Fruit fly (Drosophila melanogaster): ENCODE data around the gene CG8833.

CG8833 gene

dm6 chr3L:13925117-13925726 lies 3.6 kb downstream of the CG8833 start, which contains the start of gene Rgl (continued):
- peak; percentile 66 for TF ChIP-seq CG10543 (GFP tag; optimal IDR thresholded peaks at IDR 0.05)
- no peak for TF ChIP-seq vnd (GFP tag; IDR thresholded peaks at IDR 0.05; ENCODE audit: partially characterized antibody)
- TF ChIP-seq CG13287 (GFP tag; IDR thresholded peaks at IDR 0.05; ENCODE audit: partially characterized antibody): peak; percentile 51
- TF ChIP-seq CG5953 (GFP tag; IDR thresholded peaks at IDR 0.05): no peak
- TF ChIP-seq CG3407 (GFP tag; optimal IDR thresholded peaks at IDR 0.05): no peak
- no peak for TF ChIP-seq CG11085 (GFP tag; IDR thresholded peaks at IDR 0.05)
- no peak for TF ChIP-seq CG4328 (GFP tag; optimal IDR thresholded peaks at IDR 0.05)
- TF ChIP-seq Optix (GFP tag; IDR thresholded peaks at IDR 0.05): no peak
- TF ChIP-seq Oli (tag; optimal IDR thresholded peaks at IDR 0.05): no peak
- no peak for TF ChIP-seq CG8765 (GFP tag; IDR thresholded peaks at IDR 0.05)
- no peak for TF ChIP-seq Fer1 (GFP tag; optimal IDR thresholded peaks at IDR 0.05)
- TF ChIP-seq Gug (GFP tag; IDR thresholded peaks at IDR 0.05): no peak
- TF ChIP-seq CG12942 (GFP tag; optimal IDR thresholded peaks at IDR 0.05): no peak
- no peak for TF ChIP-seq CG4820 (GFP tag; optimal IDR thresholded peaks at IDR 0.05)
- no peak for TF ChIP-seq CG14050 (GFP tag; IDR thresholded peaks at IDR 0.05)
- TF ChIP-seq Hey (tag; optimal IDR thresholded peaks at IDR 0.05): no peak
- no peak for TF ChIP-seq CG4404 (GFP tag; IDR thresholded peaks at IDR 0.05)
- no peak for TF ChIP-seq lbe (GFP tag; optimal IDR thresholded peaks at IDR 0.05)
- 0 out of 2 replicates have a peak, but pooled peaks have one; percentile 24 for TF ChIP-seq Awh (GFP tag; IDR thresholded peaks at IDR 0.05)
- TF ChIP-seq CG7963 (GFP tag; IDR thresholded peaks at IDR 0.05; ENCODE audit: partially characterized antibody): no peak
- no peak for TF ChIP-seq pan (optimal IDR thresholded peaks at IDR 0.05)
- TF ChIP-seq pan (GFP tag; optimal IDR thresholded peaks at IDR 0.05 in 1 of 2, IDR thresholded peaks at IDR 0.05 in 1 of 2): no peak
- TF ChIP-seq Nf-YB (GFP tag; optimal IDR thresholded peaks at IDR 0.05): no peak
- no peak for TF ChIP-seq CkIIα-i1 (GFP tag; IDR thresholded peaks at IDR 0.05)
- no peak for TF ChIP-seq lmd (GFP tag; IDR thresholded peaks at IDR 0.05)
- TF ChIP-seq CG8290 (GFP tag; optimal IDR thresholded peaks at IDR 0.05): no peak
- no peak for TF ChIP-seq CG8290 (tag; optimal IDR thresholded peaks at IDR 0.05)
- TF ChIP-seq CG8388 (GFP tag; optimal IDR thresholded peaks at IDR 0.05): no peak
- no peak for TF ChIP-seq CG4854 (GFP tag; optimal IDR thresholded peaks at IDR 0.05)
- TF ChIP-seq CG4617 (GFP tag; optimal IDR thresholded peaks at IDR 0.05; ENCODE audit: borderline replicate concordance): no peak
- TF ChIP-seq bcd (GFP tag; optimal IDR thresholded peaks at IDR 0.05): no peak
- TF ChIP-seq CG6683 (GFP tag; optimal IDR thresholded peaks at IDR 0.05): no peak
- TF ChIP-seq ftz-f1 (GFP tag; optimal IDR thresholded peaks at IDR 0.05): no peak
- no peak for TF ChIP-seq Hr78 (GFP tag; optimal IDR thresholded peaks at IDR 0.05)
- TF ChIP-seq CG16815 (GFP tag; optimal IDR thresholded peaks at IDR 0.05): no peak
- TF ChIP-seq CG32772 (GFP tag; IDR thresholded peaks at IDR 0.05): no peak
- peak; percentile 29 for TF ChIP-seq CG9437 (GFP tag; optimal IDR thresholded peaks at IDR 0.05)
- TF ChIP-seq Dbx (GFP tag; IDR thresholded peaks at IDR 0.05): no peak
- TF ChIP-seq Hmr (GFP tag; optimal IDR thresholded peaks at IDR 0.05): no peak
- TF ChIP-seq CG1024 (GFP tag; IDR thresholded peaks at IDR 0.05): no peak
- TF ChIP-seq mam (GFP tag; optimal IDR thresholded peaks at IDR 0.05): no peak
- no peak for TF ChIP-seq CG2712 (tag; optimal IDR thresholded peaks at IDR 0.05)
- no peak for TF ChIP-seq CG1529 (GFP tag; optimal IDR thresholded peaks at IDR 0.05)
- no peak for TF ChIP-seq sc (optimal IDR thresholded peaks at IDR 0.05)
- TF ChIP-seq sc (GFP tag; optimal IDR thresholded peaks at IDR 0.05): no peak
- TF ChIP-seq onecut (GFP tag; IDR thresholded peaks at IDR 0.05): 0 out of 2 replicates have a peak, but pooled peaks have one; percentile 11
- TF ChIP-seq CG17612 (GFP tag; IDR thresholded peaks at IDR 0.05): no peak
- no peak for TF ChIP-seq Poxn (GFP tag; IDR thresholded peaks at IDR 0.05)
- TF ChIP-seq CG12071 (GFP tag; optimal IDR thresholded peaks at IDR 0.05): no peak
- 0 out of 2 replicates have a peak, but pooled peaks have one; percentile 15 for TF ChIP-seq CG9932 (GFP tag; IDR thresholded peaks at IDR 0.05)
- TF ChIP-seq tup (GFP tag; optimal IDR thresholded peaks at IDR 0.05): no peak

All from whole organism, embryonic.